Worm (Caenorhabditis elegans): ENCODE data around the gene unc-104.
A peak's percentile ranks its signal among the peaks of the same experiment; 100 is the strongest.

ce11 chrII:7022370-7023001 lies 27.7 kb downstream of the unc-104 start, which contains the start of the genes lst-6 and lst-5:
- TF ChIP-seq lin-39 (tag; optimal IDR thresholded peaks at IDR 0.05) (peak; percentile 31), unc-62 (GFP tag; optimal IDR thresholded peaks at IDR 0.05) (no peak), lin-15B (tag; optimal IDR thresholded peaks at IDR 0.05) (peak; percentile 50), blmp-1 (tag; optimal IDR thresholded peaks at IDR 0.05) (peak; percentile 14), rnt-1 (tag; optimal IDR thresholded peaks at IDR 0.05) (peak; percentile 60), unc-86 (tag; optimal IDR thresholded peaks at IDR 0.05) (peak; percentile 58), zag-1 (tag; optimal IDR thresholded peaks at IDR 0.05) (no peak), unc-130 (tag; optimal IDR thresholded peaks at IDR 0.05) (peak; percentile 33)
